Worm (Caenorhabditis elegans): ENCODE results near the gene Y75B8A.13.

- no peak for TF ChIP-seq pqm-1 (tag; optimal IDR thresholded peaks at IDR 0.05)
- TF ChIP-seq ama-1 (optimal IDR thresholded peaks at IDR 0.05) = no peak
- TF ChIP-seq nhr-11 (tag; optimal IDR thresholded peaks at IDR 0.05) = no peak
- TF ChIP-seq pha-4 (tag; optimal IDR thresholded peaks at IDR 0.05) = no peak
- no peak for TF ChIP-seq C08G9.2 (tag; optimal IDR thresholded peaks at IDR 0.05)
- TF ChIP-seq ceh-9 (tag; optimal IDR thresholded peaks at IDR 0.05) = no peak
- TF ChIP-seq tbx-7 (tag; optimal IDR thresholded peaks at IDR 0.05) = no peak
These were observed 10.7 kb upstream of the Y75B8A.13 start, which contains the start of the genes Y75B8A.18 and Y75B8A.19 for ce11 chrIII:12226089-12226682.
